Fruit fly (Drosophila melanogaster): ENCODE measurements around the gene Ndc1.

Ndc1 gene

DNA sequence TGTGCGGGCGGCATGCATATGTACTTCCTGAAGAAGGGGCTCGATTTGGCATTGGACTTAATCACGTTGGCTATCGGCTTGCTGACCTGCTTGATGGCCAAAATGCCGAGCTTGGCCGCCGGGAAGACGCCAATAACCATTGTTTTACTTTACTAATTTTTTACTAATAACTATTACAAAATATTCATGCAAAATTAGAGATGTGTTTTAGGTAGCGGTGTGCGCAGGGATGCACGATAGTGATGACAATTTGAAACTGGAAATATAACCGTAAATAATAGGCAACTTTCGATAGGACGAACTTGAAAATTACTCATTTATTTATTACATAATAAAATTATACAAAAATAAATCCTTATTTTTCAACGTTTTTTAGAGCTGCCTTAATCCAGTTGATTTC lies 3.2 kb downstream of the Ndc1 start, which contains the start of gene CG13601 (continued):
- TF ChIP-seq zfh1 (GFP tag; IDR thresholded peaks at IDR 0.05) (no peak), CG32767 (GFP tag; IDR thresholded peaks at IDR 0.05) (no peak), lab (GFP tag; optimal IDR thresholded peaks at IDR 0.05) (no peak), CG12104 (GFP tag; optimal IDR thresholded peaks at IDR 0.05) (no peak), mam (GFP tag; optimal IDR thresholded peaks at IDR 0.05) (peak; percentile 29), fu2 (GFP tag; optimal IDR thresholded peaks at IDR 0.05) (no peak), trem (tag; optimal IDR thresholded peaks at IDR 0.05) (peak; percentile 25), eve (GFP tag; optimal IDR thresholded peaks at IDR 0.05) (no peak), Pdp1 (GFP tag; optimal IDR thresholded peaks at IDR 0.05) (peak in 1 of 2 experiments; percentile 82), CG1233 (GFP tag; optimal IDR thresholded peaks at IDR 0.05) (no peak), Ets97D (GFP tag; optimal IDR thresholded peaks at IDR 0.05) (peak; percentile 24), ham (GFP tag; IDR thresholded peaks at IDR 0.05) (no peak), CG4328 (GFP tag; optimal IDR thresholded peaks at IDR 0.05) (peak; percentile 36), Dref (GFP tag; IDR thresholded peaks at IDR 0.05) (peak; percentile 41; the same call in 1 of the 2 replicates), nerfin-1 (tag; optimal IDR thresholded peaks at IDR 0.05) (peak; percentile 17), CG30431 (GFP tag; optimal IDR thresholded peaks at IDR 0.05) (no peak), Myb (GFP tag; optimal IDR thresholded peaks at IDR 0.05) (peak; percentile 87), esg (GFP tag; conservative IDR thresholded peaks at IDR 0.05) (no peak), row (GFP tag; IDR thresholded peaks at IDR 0.05) (peak; percentile 84), otp (GFP tag; IDR thresholded peaks at IDR 0.05) (peak; percentile 39; the same call in 1 of the 3 replicates), Hr51 (GFP tag; optimal IDR thresholded peaks at IDR 0.05) (no peak), CG3995 (GFP tag; optimal IDR thresholded peaks at IDR 0.05) (peak; percentile 24), tll (GFP tag; optimal IDR thresholded peaks at IDR 0.05) (no peak), seq (GFP tag; IDR thresholded peaks at IDR 0.05) (no peak), CG11696 (GFP tag; IDR thresholded peaks at IDR 0.05) (no peak), ATbp (GFP tag; optimal IDR thresholded peaks at IDR 0.05) (no peak), CG12659 (GFP tag; optimal IDR thresholded peaks at IDR 0.05) (peak; percentile 50), vnd (GFP tag; IDR thresholded peaks at IDR 0.05; ENCODE audit: partially characterized antibody) (peak; percentile 71), CG17361 (GFP tag; IDR thresholded peaks at IDR 0.05) (no peak), CG8290 (GFP tag; optimal IDR thresholded peaks at IDR 0.05) (no peak), CG8290 (tag; optimal IDR thresholded peaks at IDR 0.05) (peak in 1 of 2 experiments; percentile 44), gfzf (GFP tag; optimal IDR thresholded peaks at IDR 0.05) (no peak), pan (optimal IDR thresholded peaks at IDR 0.05) (no peak), pan (GFP tag; optimal IDR thresholded peaks at IDR 0.05 in 1 of 2, IDR thresholded peaks at IDR 0.05 in 1 of 2) (peak in 1 of 2 experiments; percentile 35), CG2712 (tag; optimal IDR thresholded peaks at IDR 0.05) (peak; percentile 27), lbe (GFP tag; optimal IDR thresholded peaks at IDR 0.05) (peak; percentile 34), Hmr (GFP tag; optimal IDR thresholded peaks at IDR 0.05) (no peak), Fer2 (tag; optimal IDR thresholded peaks at IDR 0.05) (no peak), fd64A (GFP tag; optimal IDR thresholded peaks at IDR 0.05) (no peak), PHDP (tag; optimal IDR thresholded peaks at IDR 0.05) (peak; percentile 17), wek (GFP tag; optimal IDR thresholded peaks at IDR 0.05) (no peak), Dp (GFP tag; optimal IDR thresholded peaks at IDR 0.05) (peak; percentile 30), crp (GFP tag; optimal IDR thresholded peaks at IDR 0.05) (no peak), sug (tag; optimal IDR thresholded peaks at IDR 0.05) (peak; percentile 30), ewg (GFP tag; optimal IDR thresholded peaks at IDR 0.05) (peak; percentile 39), Six4 (GFP tag; optimal IDR thresholded peaks at IDR 0.05) (no peak), grau (tag; optimal IDR thresholded peaks at IDR 0.05) (peak; percentile 71), CG6791 (GFP tag; IDR thresholded peaks at IDR 0.05; ENCODE audit: partially characterized antibody) (peak; percentile 67; the same call in 2 of the 3 replicates), amos (GFP tag; IDR thresholded peaks at IDR 0.05; ENCODE audit: partially characterized antibody) (peak; percentile 80), HmgZ (tag; optimal IDR thresholded peaks at IDR 0.05) (peak; percentile 9), CTCF (GFP tag; optimal IDR thresholded peaks at IDR 0.05) (peak; percentile 25)
